Fruit fly (Drosophila melanogaster): ENCODE data around the gene Atpalpha.

Gene Atpalpha

DNA sequence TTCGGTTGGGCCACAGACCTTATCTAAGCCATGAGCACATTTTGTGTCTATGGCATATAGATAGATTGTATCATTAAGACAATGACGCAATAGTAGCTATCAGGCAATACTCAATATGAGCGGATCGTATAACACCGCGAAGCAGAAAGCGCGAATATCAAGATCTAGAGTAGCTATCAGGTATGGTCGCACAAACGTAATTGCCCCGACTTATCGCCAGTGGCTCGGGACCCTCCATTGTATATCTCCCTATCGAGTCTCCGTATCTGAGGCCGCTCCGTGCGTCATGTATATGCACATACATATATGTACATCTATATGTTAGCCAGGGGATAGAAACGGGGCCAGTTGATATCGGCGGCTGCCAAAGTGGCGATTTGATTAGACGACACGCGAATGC, 37.1 kb downstream of the Atpalpha start:
- TF ChIP-seq cnc (optimal IDR thresholded peaks at IDR 0.05) (no peak), kay (GFP tag; ENCODE audit: borderline replicate concordance) (peak; percentile 95), Mnt (GFP tag; optimal IDR thresholded peaks at IDR 0.05) (peak; percentile 2), cic (GFP tag; optimal IDR thresholded peaks at IDR 0.05) (peak; percentile 64), ovo (GFP tag; optimal IDR thresholded peaks at IDR 0.05) (no peak), CG33017 (tag; optimal IDR thresholded peaks at IDR 0.05) (no peak)

DNA sequence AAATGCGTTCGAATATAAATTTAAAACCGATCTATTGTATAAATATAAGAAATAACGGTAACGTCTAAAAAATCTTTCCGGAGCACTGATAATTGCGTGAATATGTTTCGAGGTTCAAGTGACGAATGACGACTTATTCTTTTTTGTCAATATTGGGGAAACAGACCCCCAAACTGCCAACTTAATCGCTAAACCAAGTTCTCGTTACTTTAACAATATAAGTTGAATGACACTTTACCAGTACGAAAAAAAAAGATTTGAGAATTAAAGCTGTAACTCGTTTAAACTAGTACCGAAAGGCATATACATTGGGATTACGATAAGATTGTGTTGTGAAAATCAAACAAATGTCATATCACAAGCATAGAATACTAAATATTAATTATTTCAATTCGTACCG, 39.3 kb downstream of the Atpalpha start, which contains the start of gene CG43446:
Gene CG43446 (minus strand): TSS at position 101 of the 400 bp plus-strand sequence.
- TF ChIP-seq cic (GFP tag; optimal IDR thresholded peaks at IDR 0.05) (no peak), CG7101 (tag; optimal IDR thresholded peaks at IDR 0.05) (no peak), Hr96 (GFP tag; optimal IDR thresholded peaks at IDR 0.05) (no peak)

DNA sequence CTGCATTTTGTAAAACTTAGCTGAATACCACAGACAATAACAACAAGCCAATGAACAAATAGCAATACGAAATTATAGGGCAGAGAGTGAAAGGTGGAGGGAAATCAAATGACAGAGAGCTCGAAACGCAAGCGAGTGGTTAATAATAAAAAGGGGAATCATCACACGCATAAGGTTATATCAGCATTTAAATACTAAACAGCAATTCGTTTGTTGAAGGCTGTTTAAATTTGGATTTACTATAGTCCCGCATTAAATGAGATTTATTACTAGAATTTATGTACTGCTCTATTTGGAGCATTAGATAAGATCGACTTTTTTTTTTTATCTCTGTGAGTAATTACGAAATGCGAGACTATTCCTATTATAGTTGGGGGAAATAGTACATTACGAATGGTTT, 40.0 kb downstream of the Atpalpha start:
- TF ChIP-seq cnc (optimal IDR thresholded peaks at IDR 0.05) = no peak
- TF ChIP-seq CG7101 (tag; optimal IDR thresholded peaks at IDR 0.05) = no peak
- TF ChIP-seq Hr96 (GFP tag; optimal IDR thresholded peaks at IDR 0.05) = no peak
- TF ChIP-seq kay (GFP tag; ENCODE audit: borderline replicate concordance) = no peak
- TF ChIP-seq CG14711 (tag; optimal IDR thresholded peaks at IDR 0.05) = no peak
- no peak for TF ChIP-seq Clk (GFP tag; optimal IDR thresholded peaks at IDR 0.05)
- no peak for TF ChIP-seq ovo (GFP tag; optimal IDR thresholded peaks at IDR 0.05)
- no peak for TF ChIP-seq CG12768 (GFP tag; optimal IDR thresholded peaks at IDR 0.05)
- no peak for TF ChIP-seq CG7045 (GFP tag; optimal IDR thresholded peaks at IDR 0.05)
- no peak for TF ChIP-seq tj (GFP tag; optimal IDR thresholded peaks at IDR 0.05)
- no peak for TF ChIP-seq Mnt (GFP tag; optimal IDR thresholded peaks at IDR 0.05)
- TF ChIP-seq bab1 (GFP tag; optimal IDR thresholded peaks at IDR 0.05) = no peak

DNA sequence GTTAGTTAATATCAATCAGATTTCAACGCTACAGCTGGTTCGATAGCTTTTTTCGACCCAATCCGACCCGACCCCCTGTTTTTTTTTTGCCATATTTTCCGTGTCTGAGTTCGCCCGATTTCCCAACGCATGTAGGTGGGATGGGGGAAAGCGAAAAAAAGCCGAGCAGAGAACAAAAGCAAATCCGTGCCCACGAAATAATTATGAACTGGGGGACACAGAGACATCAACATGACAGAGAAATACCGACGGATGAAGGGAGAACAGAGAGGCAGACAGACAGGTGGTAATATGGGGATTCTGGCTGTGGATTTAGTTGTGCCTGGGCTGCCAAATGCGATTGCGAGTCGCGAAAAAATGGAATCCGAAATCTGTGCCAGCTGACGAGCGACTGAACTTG, 40.5 kb downstream of the Atpalpha start:
- no peak for TF ChIP-seq CG7101 (tag; optimal IDR thresholded peaks at IDR 0.05)
- TF ChIP-seq CG33017 (tag; optimal IDR thresholded peaks at IDR 0.05) = no peak
- TF ChIP-seq Mnt (GFP tag; optimal IDR thresholded peaks at IDR 0.05) = no peak
- TF ChIP-seq CG11617 (GFP tag; optimal IDR thresholded peaks at IDR 0.05) = no peak
- no peak for TF ChIP-seq CG14711 (tag; optimal IDR thresholded peaks at IDR 0.05)
- no peak for TF ChIP-seq Hr96 (GFP tag; optimal IDR thresholded peaks at IDR 0.05)
- TF ChIP-seq ovo (GFP tag; optimal IDR thresholded peaks at IDR 0.05) = no peak

DNA sequence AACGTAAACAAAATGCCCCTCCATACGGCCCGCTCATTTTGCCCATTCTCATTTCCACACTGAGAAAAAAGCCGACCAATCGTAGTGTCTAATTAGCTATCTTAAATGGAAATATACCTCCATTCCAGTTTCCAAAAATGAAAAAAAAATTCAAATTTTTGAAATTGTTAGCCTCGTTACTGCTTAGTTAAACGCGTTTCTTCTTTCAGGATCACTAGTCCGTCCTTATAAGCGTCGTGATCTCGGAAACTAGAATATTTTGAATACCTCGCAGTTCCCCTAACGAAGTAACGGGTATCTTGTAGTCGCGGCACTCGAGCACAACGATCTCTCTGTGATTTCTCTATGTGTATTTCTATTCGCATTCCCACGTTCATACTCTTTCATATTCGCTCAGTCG, 41.1 kb downstream of the Atpalpha start:
- peak; percentile 37 for TF ChIP-seq ovo (GFP tag; optimal IDR thresholded peaks at IDR 0.05)
- TF ChIP-seq kay (GFP tag; ENCODE audit: borderline replicate concordance) = no peak
- TF ChIP-seq CG1620 (GFP tag; optimal IDR thresholded peaks at IDR 0.05) = peak; percentile 30
- TF ChIP-seq cnc (optimal IDR thresholded peaks at IDR 0.05) = no peak
- TF ChIP-seq CG12768 (GFP tag; optimal IDR thresholded peaks at IDR 0.05) = no peak
- TF ChIP-seq CG7101 (tag; optimal IDR thresholded peaks at IDR 0.05) = peak; percentile 19
- TF ChIP-seq CG14711 (tag; optimal IDR thresholded peaks at IDR 0.05) = no peak
- TF ChIP-seq CG33017 (tag; optimal IDR thresholded peaks at IDR 0.05) = no peak
- peak; percentile 30 for TF ChIP-seq bab1 (GFP tag; optimal IDR thresholded peaks at IDR 0.05)
- TF ChIP-seq Crg-1 (GFP tag; optimal IDR thresholded peaks at IDR 0.05) = no peak
- TF ChIP-seq CG7045 (GFP tag; optimal IDR thresholded peaks at IDR 0.05) = no peak
- TF ChIP-seq CG5204 (GFP tag; optimal IDR thresholded peaks at IDR 0.05) = peak; percentile 36
- peak; percentile 25 for TF ChIP-seq Hr96 (GFP tag; optimal IDR thresholded peaks at IDR 0.05)
- peak; percentile 5 for TF ChIP-seq toe (GFP tag; optimal IDR thresholded peaks at IDR 0.05)
- TF ChIP-seq Clk (GFP tag; optimal IDR thresholded peaks at IDR 0.05) = no peak
- TF ChIP-seq Mnt (GFP tag; optimal IDR thresholded peaks at IDR 0.05) = no peak
- TF ChIP-seq cic (GFP tag; optimal IDR thresholded peaks at IDR 0.05) = no peak
- peak; percentile 99 for TF ChIP-seq pad (GFP tag; optimal IDR thresholded peaks at IDR 0.05)
- TF ChIP-seq tj (GFP tag; optimal IDR thresholded peaks at IDR 0.05) = no peak
- peak; percentile 26 for TF ChIP-seq CG11617 (GFP tag; optimal IDR thresholded peaks at IDR 0.05)

DNA sequence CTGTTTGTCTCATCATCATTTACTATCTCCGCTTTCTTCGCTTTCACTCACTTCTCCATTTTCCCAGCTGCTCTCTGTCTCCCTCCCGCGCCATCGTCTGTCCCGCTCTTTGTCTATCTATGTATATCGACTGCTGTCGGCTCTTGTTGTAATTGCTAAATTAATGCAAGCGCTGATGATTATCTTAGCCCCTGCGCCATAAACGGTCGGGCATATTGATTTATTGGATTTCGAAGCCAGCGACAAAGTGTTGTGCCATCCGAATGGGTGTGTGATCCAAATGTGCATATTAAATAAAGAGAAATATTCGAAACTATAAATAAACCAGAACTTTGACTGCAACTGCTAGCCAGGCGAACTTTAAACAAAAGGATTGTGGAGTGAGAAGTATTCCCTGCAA, 41.9 kb downstream of the Atpalpha start:
- TF ChIP-seq toe (GFP tag; optimal IDR thresholded peaks at IDR 0.05) (no peak), kay (GFP tag; ENCODE audit: borderline replicate concordance) (no peak), pad (GFP tag; optimal IDR thresholded peaks at IDR 0.05) (no peak), CG7045 (GFP tag; optimal IDR thresholded peaks at IDR 0.05) (no peak), CG33017 (tag; optimal IDR thresholded peaks at IDR 0.05) (no peak), CG1620 (GFP tag; optimal IDR thresholded peaks at IDR 0.05) (no peak), CG12768 (GFP tag; optimal IDR thresholded peaks at IDR 0.05) (no peak), CG14711 (tag; optimal IDR thresholded peaks at IDR 0.05) (no peak), Crg-1 (GFP tag; optimal IDR thresholded peaks at IDR 0.05) (no peak), Hr96 (GFP tag; optimal IDR thresholded peaks at IDR 0.05) (no peak), cic (GFP tag; optimal IDR thresholded peaks at IDR 0.05) (no peak)

DNA sequence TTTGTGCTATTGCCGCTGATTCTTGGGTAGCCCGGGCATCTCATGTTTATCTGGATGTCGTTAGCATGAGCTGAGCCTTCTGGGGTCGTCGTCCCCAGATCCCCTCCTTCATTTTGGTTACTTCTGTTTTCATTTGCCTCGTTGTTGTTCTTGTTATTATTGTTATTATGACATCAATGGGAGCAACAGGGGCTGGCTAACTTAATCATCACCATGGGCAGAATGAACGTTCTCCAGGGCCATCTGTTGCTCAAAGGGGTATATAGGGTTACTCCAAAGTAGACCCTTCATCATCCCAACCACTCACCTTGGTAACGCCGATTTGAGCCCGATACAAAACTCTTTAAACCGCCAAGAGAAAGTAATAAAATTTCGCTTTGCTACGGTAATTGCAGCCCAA, 49.8 kb downstream of the Atpalpha start:
- TF ChIP-seq Crg-1 (GFP tag; optimal IDR thresholded peaks at IDR 0.05) (no peak), bab1 (GFP tag; optimal IDR thresholded peaks at IDR 0.05) (no peak), Hr96 (GFP tag; optimal IDR thresholded peaks at IDR 0.05) (no peak), CG7045 (GFP tag; optimal IDR thresholded peaks at IDR 0.05) (no peak), pad (GFP tag; optimal IDR thresholded peaks at IDR 0.05) (no peak), kay (GFP tag; ENCODE audit: borderline replicate concordance) (no peak), CG12768 (GFP tag; optimal IDR thresholded peaks at IDR 0.05) (no peak), CG5204 (GFP tag; optimal IDR thresholded peaks at IDR 0.05) (no peak), CG7101 (tag; optimal IDR thresholded peaks at IDR 0.05) (no peak), CG33017 (tag; optimal IDR thresholded peaks at IDR 0.05) (no peak), CG1620 (GFP tag; optimal IDR thresholded peaks at IDR 0.05) (no peak), Clk (GFP tag; optimal IDR thresholded peaks at IDR 0.05) (no peak), tj (GFP tag; optimal IDR thresholded peaks at IDR 0.05) (no peak), ovo (GFP tag; optimal IDR thresholded peaks at IDR 0.05) (no peak), CG11617 (GFP tag; optimal IDR thresholded peaks at IDR 0.05) (no peak)
